Worm (Caenorhabditis elegans) whole organism, late embryonic: ENCODE data around the gene dsc-1.

Source experiments
- ahr-1 ChIP-seq: sonication (generic microtip); optimal IDR thresholded peaks from 2 replicates; lab custom pipeline; 2016; ENCODE audit warnings: missing genetic modification characterization, missing compliant biosample characterization
- ama-1 ChIP-seq: fragments of 150-350 bp; optimal IDR thresholded peaks from 2 replicates; lab custom pipeline; 2014
- elt-2 ChIP-seq: sonication (generic microtip); optimal IDR thresholded peaks from 2 replicates; lab custom pipeline; 2016; ENCODE audit warnings: missing genetic modification reagents, missing genetic modification characterization, missing compliant biosample characterization
- eyg-1 ChIP-seq: sonication (generic microtip); optimal IDR thresholded peaks from 2 replicates; lab custom pipeline; 2016; ENCODE audit warnings: missing genotype, missing genetic modification characterization, missing compliant biosample characterization
- fkh-6 ChIP-seq: sonication (generic microtip); optimal IDR thresholded peaks from 2 replicates; lab custom pipeline; 2016; ENCODE audit warnings: missing genetic modification characterization, missing compliant biosample characterization
- hlh-6 ChIP-seq: sonication (generic microtip); optimal IDR thresholded peaks from 2 replicates; lab custom pipeline; 2016; ENCODE audit warnings: missing genotype, missing genetic modification characterization, missing compliant biosample characterization
- mec-3 ChIP-seq: sonication (generic microtip); optimal IDR thresholded peaks from 2 replicates; lab custom pipeline; 2016; ENCODE audit warnings: borderline replicate concordance, missing genetic modification characterization, missing compliant biosample characterization
- nfya-1 ChIP-seq: sonication (generic microtip); optimal IDR thresholded peaks from 2 replicates; lab custom pipeline; 2017; ENCODE audit warnings: missing genetic modification characterization, mild to moderate bottlenecking, missing compliant biosample characterization, antibody characterized with exemption, moderate library complexity
- ref-2 ChIP-seq: sonication (generic microtip); optimal IDR thresholded peaks from 2 replicates; lab custom pipeline; 2016; ENCODE audit warnings: missing genetic modification characterization, missing compliant biosample characterization
- rnt-1 ChIP-seq: sonication (generic microtip); optimal IDR thresholded peaks from 2 replicates; lab custom pipeline; 2016; ENCODE audit warnings: missing genetic modification characterization, missing compliant biosample characterization

ce11 chrX:15011526-15012274 lies 22.9 kb downstream of the dsc-1 start:
- TF ChIP-seq fkh-6 (tag; lab: Kevin White, UChicago), result no peak
- no peak for TF ChIP-seq eyg-1 (tag; lab: Kevin White, UChicago)
- TF ChIP-seq ref-2, result no peak
- TF ChIP-seq ama-1 (lab: Kevin White, UChicago), result no peak
- no peak for TF ChIP-seq rnt-1
- no peak for TF ChIP-seq mec-3 (tag; lab: Kevin White, UChicago)
- TF ChIP-seq elt-2 (tag; lab: Kevin White, UChicago), result no peak
- no peak for TF ChIP-seq ahr-1 (tag; lab: Kevin White, UChicago)
- TF ChIP-seq nfya-1 (tag; lab: Kevin White, UChicago), result no peak
- no peak for TF ChIP-seq hlh-6
